Fruit fly (Drosophila melanogaster) whole organism: ENCODE data around the gene Xport-B.

Experiments
- Dll ChIP-seq: fragments of >200 bp; optimal IDR thresholded peaks from 2 replicates; lab custom pipeline; 2017
- EcR ChIP-seq, 2 experiments: fragments of >200 bp; optimal IDR thresholded peaks; 2 replicates each; lab custom pipeline; 2017; ENCODE audit warnings: missing biosample characterization in 2 of 2, missing genetic modification characterization in 2 of 2, missing genetic modification reagents in 2 of 2
- pan ChIP-seq: fragments of >200 bp; optimal IDR thresholded peaks from 2 replicates; lab custom pipeline; 2017
- usp ChIP-seq: fragments of >200 bp; optimal IDR thresholded peaks from 2 replicates; lab custom pipeline; 2017; ENCODE audit warnings: missing biosample characterization, missing genetic modification characterization, mixed read lengths

- TF ChIP-seq EcR (GFP tag; optimal IDR thresholded peaks at IDR 0.05; lab: Kevin White, UChicago): no peak
- TF ChIP-seq Dll: no peak
- no peak for TF ChIP-seq pan (lab: Kevin White, UChicago)
- no peak for TF ChIP-seq usp (GFP tag; lab: Kevin White, UChicago)
Measured at dm6 chr3R:19902328-19902727, 12.9 kb downstream of the Xport-B start.
